Fruit fly (Drosophila melanogaster): ENCODE data around the gene moon.

DNA sequence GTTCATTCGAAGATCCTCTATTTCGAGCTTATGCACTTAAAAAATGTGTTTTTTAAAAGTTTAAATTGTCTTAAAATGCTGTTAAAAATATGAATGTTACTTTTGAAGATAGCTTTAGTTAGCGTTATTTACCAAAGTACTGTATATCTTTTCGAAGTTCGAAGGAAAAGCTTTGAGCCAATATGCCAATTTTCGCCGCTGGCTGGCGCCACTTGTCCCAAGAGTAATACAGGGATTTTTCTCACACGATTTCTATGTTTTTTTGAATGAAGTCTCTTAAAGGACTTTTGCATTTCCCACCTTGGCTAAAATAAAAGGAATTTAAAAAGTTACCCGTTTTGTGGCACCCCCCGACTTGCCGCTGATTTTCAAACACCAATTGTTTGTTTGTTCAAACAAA is 31.6 kb upstream of the moon start:
- TF ChIP-seq h (GFP tag; optimal IDR thresholded peaks at IDR 0.05) (no peak), sage (GFP tag; optimal IDR thresholded peaks at IDR 0.05) (no peak), Jra (GFP tag; optimal IDR thresholded peaks at IDR 0.05) (no peak), fru (GFP tag; optimal IDR thresholded peaks at IDR 0.05) (no peak), woc (GFP tag; optimal IDR thresholded peaks at IDR 0.05) (no peak), ey (GFP tag; optimal IDR thresholded peaks at IDR 0.05) (no peak), br (GFP tag; optimal IDR thresholded peaks at IDR 0.05) (no peak)
